Fruit fly (Drosophila melanogaster): ENCODE results near the gene CG11899.

CG11899 gene

DNA sequence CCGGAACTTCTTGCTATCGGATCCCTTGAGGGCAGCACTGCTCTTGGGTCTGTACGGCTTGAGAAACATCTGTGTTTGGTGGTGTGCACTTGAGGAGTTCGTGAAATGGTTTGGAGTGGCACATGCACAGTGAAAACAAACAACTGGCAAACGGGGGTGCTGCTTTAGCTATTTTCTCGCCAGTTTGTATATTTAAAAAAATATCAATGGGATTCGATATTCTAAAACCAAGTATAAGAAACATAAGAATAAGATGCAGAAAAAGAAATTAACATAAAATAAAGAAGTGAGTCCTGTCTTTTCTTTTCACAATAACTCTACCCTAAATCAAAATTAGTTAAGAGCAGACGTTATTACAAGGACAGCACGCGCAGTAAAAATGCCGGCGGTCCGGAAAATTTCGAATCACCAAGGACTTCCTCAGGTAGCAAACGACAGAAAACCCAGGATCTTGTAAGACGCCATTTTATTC, 48.6 kb upstream of the CG11899 start, which contains the start of gene eIF2D (continued):
- TF ChIP-seq Rx (GFP tag; IDR thresholded peaks at IDR 0.05) (0 out of 2 replicates have a peak, but pooled peaks have one; percentile 48), Awh (GFP tag; IDR thresholded peaks at IDR 0.05) (peak; percentile 47; the same call in 1 of the 2 replicates), CG7271 (tag; optimal IDR thresholded peaks at IDR 0.05) (peak; percentile 24), bowl (GFP tag; IDR thresholded peaks at IDR 0.05) (no peak), Eip74EF (GFP tag; optimal IDR thresholded peaks at IDR 0.05) (peak in 1 of 2 experiments; percentile 63), Abd-B (GFP tag; optimal IDR thresholded peaks at IDR 0.05) (no peak), CTCF (GFP tag; optimal IDR thresholded peaks at IDR 0.05) (no peak), oc (tag; optimal IDR thresholded peaks at IDR 0.05) (no peak), CG30403 (GFP tag; optimal IDR thresholded peaks at IDR 0.05) (peak; percentile 67), CG3281 (GFP tag; optimal IDR thresholded peaks at IDR 0.05) (peak; percentile 68), Dip2 (GFP tag; IDR thresholded peaks at IDR 0.05) (no peak), CG31388 (GFP tag; optimal IDR thresholded peaks at IDR 0.05) (no peak), CG3847 (GFP tag; IDR thresholded peaks at IDR 0.05) (peak; percentile 30; the same call in 1 of the 2 replicates), CHES-1-like (GFP tag; optimal IDR thresholded peaks at IDR 0.05) (no peak), pho (GFP tag; optimal IDR thresholded peaks at IDR 0.05) (peak; percentile 24), trh (GFP tag; optimal IDR thresholded peaks at IDR 0.05) (no peak), ATbp (GFP tag; optimal IDR thresholded peaks at IDR 0.05) (peak; percentile 36), CG4820 (GFP tag; optimal IDR thresholded peaks at IDR 0.05) (peak; percentile 51), Lhr (GFP tag; optimal IDR thresholded peaks at IDR 0.05) (no peak), sd (tag; optimal IDR thresholded peaks at IDR 0.05) (no peak), sug (tag; optimal IDR thresholded peaks at IDR 0.05) (peak; percentile 51), CG1529 (GFP tag; optimal IDR thresholded peaks at IDR 0.05) (peak; percentile 19), eyg (GFP tag; optimal IDR thresholded peaks at IDR 0.05) (no peak), CG2116 (GFP tag; optimal IDR thresholded peaks at IDR 0.05) (peak; percentile 40), h (optimal IDR thresholded peaks at IDR 0.05) (no peak), CG30020 (tag; optimal IDR thresholded peaks at IDR 0.05) (peak; percentile 20), Fer1 (GFP tag; optimal IDR thresholded peaks at IDR 0.05) (peak; percentile 68), Adf1 (GFP tag; IDR thresholded peaks at IDR 0.05) (no peak), eve (GFP tag; optimal IDR thresholded peaks at IDR 0.05) (no peak), CrebB (tag; optimal IDR thresholded peaks at IDR 0.05) (peak; percentile 40), Blimp-1 (GFP tag; optimal IDR thresholded peaks at IDR 0.05) (peak; percentile 46), D19B (GFP tag; optimal IDR thresholded peaks at IDR 0.05) (peak; percentile 41), CG11093 (GFP tag; IDR thresholded peaks at IDR 0.05) (no peak), Ptx1 (GFP tag; IDR thresholded peaks at IDR 0.05) (peak; percentile 53), esg (GFP tag; conservative IDR thresholded peaks at IDR 0.05) (peak; percentile 10; the same call in 1 of the 2 replicates), dmrt11E (tag; optimal IDR thresholded peaks at IDR 0.05) (peak; percentile 41), pan (optimal IDR thresholded peaks at IDR 0.05) (no peak), pan (GFP tag; optimal IDR thresholded peaks at IDR 0.05 in 1 of 2, IDR thresholded peaks at IDR 0.05 in 1 of 2) (peak in 1 of 2 experiments; percentile 72), zen (tag; optimal IDR thresholded peaks at IDR 0.05) (peak; percentile 56), E2f2 (GFP tag; IDR thresholded peaks at IDR 0.05) (peak; percentile 50; the same call in 1 of the 2 replicates), Atf-2 (GFP tag; optimal IDR thresholded peaks at IDR 0.05) (no peak), GATAe (GFP tag; conservative IDR thresholded peaks at IDR 0.05) (no peak), kni (GFP tag; optimal IDR thresholded peaks at IDR 0.05) (peak; percentile 24), fd3F (GFP tag; optimal IDR thresholded peaks at IDR 0.05) (peak; percentile 32), Sry-β (GFP tag; optimal IDR thresholded peaks at IDR 0.05) (peak; percentile 95), CG17385 (GFP tag; optimal IDR thresholded peaks at IDR 0.05) (peak; percentile 66), CG13287 (GFP tag; IDR thresholded peaks at IDR 0.05; ENCODE audit: partially characterized antibody) (peak; percentile 39; the same call in 1 of the 2 replicates), CG17568 (GFP tag; optimal IDR thresholded peaks at IDR 0.05) (no peak), HLH54F (GFP tag; optimal IDR thresholded peaks at IDR 0.05) (no peak), CkIIα-i1 (GFP tag; IDR thresholded peaks at IDR 0.05) (no peak), yki (optimal IDR thresholded peaks at IDR 0.05) (no peak), nau (GFP tag; optimal IDR thresholded peaks at IDR 0.05) (no peak)

Data from whole organism, embryonic.